Worm (Caenorhabditis elegans): ENCODE measurements around the gene plpp-1.2.

ce11 chrII:6496496-6496895 lies 11.2 kb downstream of the plpp-1.2 start:
- TF ChIP-seq cog-1 (tag; optimal IDR thresholded peaks at IDR 0.05): no peak
- no peak for TF ChIP-seq flt-1 (GFP tag; IDR thresholded peaks at IDR 0.05)
- no peak for TF ChIP-seq T22C8.4 (GFP tag; IDR thresholded peaks at IDR 0.05)
- no peak for TF ChIP-seq med-1 (GFP tag; optimal IDR thresholded peaks at IDR 0.05; ENCODE audit: insufficient read depth)
- no peak for TF ChIP-seq ztf-23 (GFP tag; IDR thresholded peaks at IDR 0.05)
